Fruit fly (Drosophila melanogaster) whole organism, adult: Measurements from ENCODE around the gene CG1840.

ENCODE experiments used
- CG11617 ChIP-seq: fragments of 200-800 bp; sonication (Bioruptor generic); optimal IDR thresholded peaks from 2 replicates; lab custom pipeline; 2017; ENCODE audit warnings: mild to moderate bottlenecking, missing biosample characterization, missing genetic modification reagents, missing genetic modification characterization
- CG12768 ChIP-seq: fragments of 200-800 bp; sonication (Bioruptor generic); optimal IDR thresholded peaks from 2 replicates; lab custom pipeline; 2017; ENCODE audit warnings: missing biosample characterization, missing genetic modification characterization, mild to moderate bottlenecking, moderate library complexity, missing genetic modification reagents
- CG14711 ChIP-seq: fragments of 200-800 bp; sonication (Bioruptor generic); optimal IDR thresholded peaks from 2 replicates; lab custom pipeline; 2018; ENCODE audit warnings: missing biosample characterization, mild to moderate bottlenecking, missing genetic modification characterization, moderate library complexity
- CG1620 ChIP-seq: fragments of 200-800 bp; sonication (Bioruptor generic); optimal IDR thresholded peaks from 2 replicates; lab custom pipeline; 2016; ENCODE audit warnings: missing biosample characterization, missing genetic modification characterization
- CG33017 ChIP-seq: fragments of 200-800 bp; sonication (Bioruptor generic); optimal IDR thresholded peaks from 2 replicates; lab custom pipeline; 2018; ENCODE audit warnings: missing biosample characterization, mild to moderate bottlenecking, missing genetic modification characterization, moderate library complexity
- CG5204 ChIP-seq: fragments of 200-800 bp; sonication (Bioruptor generic); optimal IDR thresholded peaks from 2 replicates; lab custom pipeline; 2016; ENCODE audit warnings: missing biosample characterization, missing genetic modification characterization
- CG7045 ChIP-seq: fragments of 200-800 bp; sonication (Bioruptor generic); optimal IDR thresholded peaks from 2 replicates; lab custom pipeline; 2017; ENCODE audit warnings: missing biosample characterization, mild to moderate bottlenecking, missing genetic modification characterization
- CG7101 ChIP-seq: fragments of 200-800 bp; sonication (Bioruptor generic); optimal IDR thresholded peaks from 2 replicates; lab custom pipeline; 2018; ENCODE audit warnings: missing biosample characterization, mild to moderate bottlenecking, missing genetic modification characterization, moderate library complexity
- Clk ChIP-seq: fragments of 200-800 bp; sonication (Bioruptor generic); optimal IDR thresholded peaks from 2 replicates; lab custom pipeline; 2017; ENCODE audit warnings: missing biosample characterization, missing genetic modification characterization
- Crg-1 ChIP-seq: fragments of 200-800 bp; sonication (Bioruptor generic); optimal IDR thresholded peaks from 2 replicates; lab custom pipeline; 2016; ENCODE audit warnings: missing biosample characterization, missing genetic modification characterization
- Hr96 ChIP-seq: fragments of 200-800 bp; sonication (Bioruptor generic); optimal IDR thresholded peaks from 2 replicates; lab custom pipeline; 2016; ENCODE audit warnings: missing biosample characterization, missing genetic modification characterization
- Mnt ChIP-seq: fragments of 200-800 bp; sonication (Bioruptor generic); optimal IDR thresholded peaks from 2 replicates; lab custom pipeline; 2016; ENCODE audit warnings: missing biosample characterization, mild to moderate bottlenecking, missing genetic modification characterization
- bab1 ChIP-seq: fragments of 200-800 bp; sonication (Bioruptor generic); optimal IDR thresholded peaks from 3 replicates; lab custom pipeline; 2019; ENCODE audit warnings: missing biosample characterization, mild to moderate bottlenecking, missing genetic modification characterization, moderate library complexity
- cic ChIP-seq: fragments of 200-800 bp; sonication (Bioruptor generic); optimal IDR thresholded peaks from 2 replicates; lab custom pipeline; 2017; ENCODE audit warnings: missing biosample characterization, mild to moderate bottlenecking, missing genetic modification characterization, moderate library complexity
- cnc ChIP-seq, 2 experiments: fragments of >200 bp; optimal IDR thresholded peaks; 2 replicates each; lab custom pipeline; 2017
- kay ChIP-seq: fragments of 200-800 bp; sonication (Bioruptor generic); peaks from one replicate; lab custom pipeline; 2016; ENCODE audit warnings: missing biosample characterization, missing genetic modification characterization, borderline replicate concordance
- ovo ChIP-seq: fragments of 200-800 bp; sonication (Bioruptor generic); optimal IDR thresholded peaks from 2 replicates; lab custom pipeline; 2016; ENCODE audit warnings: missing biosample characterization, missing genetic modification characterization
- pad ChIP-seq: fragments of 200-800 bp; sonication (Bioruptor generic); optimal IDR thresholded peaks from 3 replicates; lab custom pipeline; 2017; ENCODE audit warnings: missing biosample characterization, missing genetic modification characterization, mild to moderate bottlenecking, moderate library complexity, missing genetic modification reagents
- tj ChIP-seq: fragments of 200-800 bp; sonication (Bioruptor generic); optimal IDR thresholded peaks from 3 replicates; lab custom pipeline; 2017; ENCODE audit warnings: missing biosample characterization, mild to moderate bottlenecking, missing genetic modification characterization, moderate library complexity
- toe ChIP-seq: fragments of 200-800 bp; sonication (Bioruptor generic); optimal IDR thresholded peaks from 2 replicates; lab custom pipeline; 2016; ENCODE audit warnings: missing biosample characterization, missing genetic modification characterization

CG1840 gene

dm6 chrX:11849267-11849666 is 38.9 kb upstream of the CG1840 start:
- no peak for TF ChIP-seq cnc (optimal IDR thresholded peaks at IDR 0.05; lab: Kevin White, UChicago)
- TF ChIP-seq pad (GFP tag; lab: Kevin White, UChicago) = no peak
- no peak for TF ChIP-seq bab1 (GFP tag; lab: Kevin White, UChicago)
- no peak for TF ChIP-seq Hr96 (GFP tag; lab: Kevin White, UChicago)
- no peak for TF ChIP-seq Crg-1
- TF ChIP-seq ovo (GFP tag; lab: Kevin White, UChicago) = no peak
- TF ChIP-seq CG11617 (GFP tag; lab: Kevin White, UChicago) = no peak
- no peak for TF ChIP-seq tj (GFP tag; lab: Kevin White, UChicago)
- TF ChIP-seq CG14711 (tag; lab: Kevin White, UChicago) = no peak
- TF ChIP-seq CG7101 (tag; lab: Kevin White, UChicago) = no peak
- no peak for TF ChIP-seq kay (GFP tag; lab: Kevin White, UChicago)
- no peak for TF ChIP-seq toe
- no peak for TF ChIP-seq Mnt
- no peak for TF ChIP-seq Clk (GFP tag; lab: Kevin White, UChicago)
- TF ChIP-seq cic (GFP tag; lab: Kevin White, UChicago) = no peak
- TF ChIP-seq CG7045 (GFP tag; lab: Kevin White, UChicago) = no peak

dm6 chrX:11852310-11852709 is 35.8 kb upstream of the CG1840 start, which contains the start of gene p24-1:
TSS of gene p24-1 (minus strand) at chrX:11852530.
- peak; percentile 28 for TF ChIP-seq toe
- peak; percentile 41 for TF ChIP-seq cic (GFP tag; lab: Kevin White, UChicago)
- no peak for TF ChIP-seq kay (GFP tag; lab: Kevin White, UChicago)
- no peak for TF ChIP-seq CG12768 (GFP tag; lab: Kevin White, UChicago)
- TF ChIP-seq Crg-1 = peak; percentile 88
- peak; percentile 85 for TF ChIP-seq Mnt
- TF ChIP-seq ovo (GFP tag; lab: Kevin White, UChicago) = peak; percentile 67
- TF ChIP-seq Hr96 (GFP tag; lab: Kevin White, UChicago) = no peak
- TF ChIP-seq CG7101 (tag; lab: Kevin White, UChicago) = peak; percentile 81
- peak; percentile 88 for TF ChIP-seq CG1620 (GFP tag; lab: Kevin White, UChicago)
- TF ChIP-seq bab1 (GFP tag; lab: Kevin White, UChicago) = peak; percentile 81
- no peak for TF ChIP-seq cnc (optimal IDR thresholded peaks at IDR 0.05; lab: Kevin White, UChicago)
- TF ChIP-seq CG14711 (tag; lab: Kevin White, UChicago) = peak; percentile 76
- TF ChIP-seq pad (GFP tag; lab: Kevin White, UChicago) = peak; percentile 73
- peak; percentile 24 for TF ChIP-seq CG11617 (GFP tag; lab: Kevin White, UChicago)
- peak; percentile 16 for TF ChIP-seq tj (GFP tag; lab: Kevin White, UChicago)

dm6 chrX:11854758-11855465 is 33.2 kb upstream of the CG1840 start, which contains the start of the genes CG10347 and ATP7:
TSS of gene CG10347 (minus strand) at chrX:11854931.
TSS of gene ATP7 (plus strand) at chrX:11855022.
- TF ChIP-seq ovo (GFP tag; lab: Kevin White, UChicago) (peak; percentile 90), CG7101 (tag; lab: Kevin White, UChicago) (peak; percentile 41), CG7045 (GFP tag; lab: Kevin White, UChicago) (no peak), CG1620 (GFP tag; lab: Kevin White, UChicago) (peak; percentile 55), cnc (optimal IDR thresholded peaks at IDR 0.05; lab: Kevin White, UChicago) (peak in 1 of 2 experiments; percentile 44), tj (GFP tag; lab: Kevin White, UChicago) (peak; percentile 32), CG5204 (GFP tag; lab: Kevin White, UChicago) (no peak), kay (GFP tag; lab: Kevin White, UChicago) (no peak), cic (GFP tag; lab: Kevin White, UChicago) (no peak), toe (peak; percentile 47), Crg-1 (peak; percentile 27), CG11617 (GFP tag; lab: Kevin White, UChicago) (peak; percentile 61), Clk (GFP tag; lab: Kevin White, UChicago) (no peak), Hr96 (GFP tag; lab: Kevin White, UChicago) (no peak), pad (GFP tag; lab: Kevin White, UChicago) (peak; percentile 35), CG14711 (tag; lab: Kevin White, UChicago) (peak; percentile 43), bab1 (GFP tag; lab: Kevin White, UChicago) (peak; percentile 77), Mnt (peak; percentile 81)

- TF ChIP-seq pad (GFP tag; lab: Kevin White, UChicago) (no peak), kay (GFP tag; lab: Kevin White, UChicago) (no peak), tj (GFP tag; lab: Kevin White, UChicago) (no peak), Mnt (no peak), cic (GFP tag; lab: Kevin White, UChicago) (no peak), Clk (GFP tag; lab: Kevin White, UChicago) (no peak), Crg-1 (no peak), ovo (GFP tag; lab: Kevin White, UChicago) (no peak), CG7045 (GFP tag; lab: Kevin White, UChicago) (no peak), CG11617 (GFP tag; lab: Kevin White, UChicago) (no peak), CG12768 (GFP tag; lab: Kevin White, UChicago) (no peak), bab1 (GFP tag; lab: Kevin White, UChicago) (no peak), CG5204 (GFP tag; lab: Kevin White, UChicago) (no peak), toe (no peak), CG7101 (tag; lab: Kevin White, UChicago) (no peak), cnc (optimal IDR thresholded peaks at IDR 0.05; lab: Kevin White, UChicago) (no peak), CG33017 (tag; lab: Kevin White, UChicago) (no peak), CG14711 (tag; lab: Kevin White, UChicago) (no peak), CG1620 (GFP tag; lab: Kevin White, UChicago) (no peak)
These were observed 32.2 kb upstream of the CG1840 start for dm6 chrX:11855950-11856349.

- TF ChIP-seq bab1 (GFP tag; lab: Kevin White, UChicago) (no peak), CG5204 (GFP tag; lab: Kevin White, UChicago) (no peak), CG7101 (tag; lab: Kevin White, UChicago) (no peak), toe (no peak)
These were observed 31.3 kb upstream of the CG1840 start for dm6 chrX:11856867-11857266.
